Worm (Caenorhabditis elegans) whole organism, L4 larva: ENCODE results near the gene nhr-4.

ENCODE experiments used
- F10B5.3 ChIP-seq: sonication (generic microtip); optimal IDR thresholded peaks from 2 replicates; lab custom pipeline; 2016; ENCODE audit warnings: mild to moderate bottlenecking, missing genetic modification characterization, missing compliant biosample characterization
- F44E2.7 ChIP-seq: fragments of 200-800 bp; sonication (Bioruptor generic); IDR thresholded peaks from 2 replicates; pipeline ENCODE4 v2.1.2; 2022; ENCODE audit warnings: missing genetic modification characterization, missing compliant biosample characterization
- R02D3.7 ChIP-seq: fragments of 150-350 bp; sonication (generic microtip); optimal IDR thresholded peaks from 3 replicates; lab custom pipeline; 2014; ENCODE audit warnings: missing biosample characterization, missing genetic modification characterization
- T20F7.1 ChIP-seq: fragments of 200-800 bp; sonication (Bioruptor generic); optimal IDR thresholded peaks from 2 replicates; lab custom pipeline; 2018; ENCODE audit warnings: mild to moderate bottlenecking, missing genetic modification characterization, missing compliant biosample characterization
- Y105C5A.15 ChIP-seq: fragments of 200-800 bp; sonication (Bioruptor generic); IDR thresholded peaks from 2 replicates; pipeline ENCODE4 v1.3.6; 2022; ENCODE audit warnings: missing genetic modification characterization, missing compliant biosample characterization
- Y48G9A.11 ChIP-seq: fragments of 200-800 bp; sonication (Bioruptor generic); IDR thresholded peaks from 2 replicates; pipeline ENCODE4 v1.3.6; 2022; ENCODE audit warnings: missing genetic modification reagents, missing genetic modification characterization, missing compliant biosample characterization
- ZK546.5 ChIP-seq, 2 experiments: sonication (generic microtip); optimal IDR thresholded peaks; 2 replicates each; lab custom pipeline; 2017; ENCODE audit warnings: missing biosample characterization in 2 of 2, missing genetic modification characterization in 2 of 2
- aly-2 ChIP-seq: sonication (generic microtip); optimal IDR thresholded peaks from 2 replicates; lab custom pipeline; 2018; ENCODE audit warnings: missing biosample characterization, missing genetic modification characterization
- ama-1 ChIP-seq: fragments of 150-350 bp; optimal IDR thresholded peaks from 2 replicates; lab custom pipeline; 2014; ENCODE audit warnings: inconsistent platforms, mixed read lengths
- ceh-20 ChIP-seq: fragments of 200-800 bp; sonication (Bioruptor generic); IDR thresholded peaks from 2 replicates; pipeline ENCODE4 v1.3.6; 2022; ENCODE audit warnings: missing genetic modification reagents, missing genetic modification characterization, missing compliant biosample characterization
- ceh-28 ChIP-seq: fragments of 150-350 bp; optimal IDR thresholded peaks from 2 replicates; lab custom pipeline; 2014; ENCODE audit warnings: missing biosample characterization, missing genetic modification reagents, missing genetic modification characterization
- ceh-82 ChIP-seq: sonication (generic microtip); optimal IDR thresholded peaks from 2 replicates; lab custom pipeline; 2017; ENCODE audit warnings: missing biosample characterization, missing genetic modification characterization
- ces-1 ChIP-seq: fragments of 150-350 bp; sonication (generic microtip); optimal IDR thresholded peaks from 4 replicates; lab custom pipeline; 2014; ENCODE audit warnings: missing biosample characterization, missing genetic modification reagents, missing genetic modification characterization
- cey-2 ChIP-seq: sonication (generic microtip); optimal IDR thresholded peaks from 3 replicates; lab custom pipeline; 2017; ENCODE audit warnings: missing genetic modification characterization, mild to moderate bottlenecking, missing compliant biosample characterization, antibody characterized with exemption, borderline replicate concordance; ENCODE audit not compliant: insufficient read depth
- daf-12 ChIP-seq: fragments of 150-350 bp; optimal IDR thresholded peaks from 2 replicates; lab custom pipeline; 2014; ENCODE audit warnings: missing biosample characterization, missing genetic modification reagents, missing genetic modification characterization
- daf-19 ChIP-seq: fragments of 200-800 bp; sonication (Bioruptor generic); conservative IDR thresholded peaks from 2 replicates; pipeline ENCODE4 v1.3.6; 2022; ENCODE audit warnings: missing genetic modification characterization, missing compliant biosample characterization
- daf-8 ChIP-seq: fragments of 200-800 bp; sonication (Bioruptor generic); IDR thresholded peaks from 2 replicates; pipeline ENCODE4 v1.3.6; 2022; ENCODE audit warnings: missing genetic modification characterization, missing compliant biosample characterization
- duxl-1 ChIP-seq: sonication (generic microtip); optimal IDR thresholded peaks from 2 replicates; lab custom pipeline; 2016; ENCODE audit warnings: mild to moderate bottlenecking, missing genetic modification characterization, moderate library complexity, missing compliant biosample characterization; ENCODE audit not compliant: poor library complexity
- egl-43 ChIP-seq: fragments of 200-800 bp; sonication (Bioruptor generic); IDR thresholded peaks from 2 replicates; pipeline ENCODE4 v1.3.6; 2022; ENCODE audit warnings: missing genetic modification reagents, missing genetic modification characterization, missing compliant biosample characterization
- hlh-30 ChIP-seq: sonication (generic microtip); optimal IDR thresholded peaks from 2 replicates; lab custom pipeline; 2017; ENCODE audit warnings: antibody characterized with exemption, mild to moderate bottlenecking, missing genetic modification characterization, missing compliant biosample characterization; ENCODE audit not compliant: insufficient read depth
- lim-7 ChIP-seq: fragments of 200-800 bp; sonication (Bioruptor generic); IDR thresholded peaks from 2 replicates; pipeline ENCODE4 v1.3.6; 2022; ENCODE audit warnings: missing genetic modification characterization, missing compliant biosample characterization
- lin-13 ChIP-seq: fragments of 150-350 bp; optimal IDR thresholded peaks from 2 replicates; lab custom pipeline; 2014; ENCODE audit warnings: missing biosample characterization, missing genetic modification reagents, missing genetic modification characterization
- lin-15B ChIP-seq: fragments of 150-350 bp; sonication (generic microtip); optimal IDR thresholded peaks from 3 replicates; lab custom pipeline; 2014; ENCODE audit warnings: missing biosample characterization, missing genetic modification characterization
- lin-29 ChIP-seq: fragments of 200-800 bp; sonication (Bioruptor generic); IDR thresholded peaks from 2 replicates; pipeline ENCODE4 v1.3.6; 2022; ENCODE audit warnings: missing genetic modification reagents, missing genetic modification characterization, missing compliant biosample characterization
- lir-3 ChIP-seq: sonication (generic microtip); optimal IDR thresholded peaks from 2 replicates; lab custom pipeline; 2016; ENCODE audit warnings: mild to moderate bottlenecking, missing genetic modification characterization, missing compliant biosample characterization
- madf-5 ChIP-seq, 2 experiments: fragments of 200-800 bp; sonication (Bioruptor generic); IDR thresholded peaks; 2 replicates each; pipeline ENCODE4 v1.3.6; 2022; ENCODE audit warnings: missing compliant biosample characterization in 2 of 2, missing genetic modification characterization in 2 of 2
- mxl-3 ChIP-seq: fragments of 200-800 bp; sonication (Bioruptor generic); optimal IDR thresholded peaks from 2 replicates; lab custom pipeline; 2018; ENCODE audit warnings: mild to moderate bottlenecking, missing genetic modification characterization, missing compliant biosample characterization
- nhr-11 ChIP-seq: fragments of 150-350 bp; optimal IDR thresholded peaks from 2 replicates; lab custom pipeline; 2014; ENCODE audit warnings: missing biosample characterization, missing genetic modification characterization
- nhr-41 ChIP-seq: fragments of 200-800 bp; sonication (Bioruptor generic); IDR thresholded peaks from 2 replicates; pipeline ENCODE4 v1.3.6; 2022; ENCODE audit warnings: missing genetic modification reagents, missing genetic modification characterization, missing compliant biosample characterization
- nhr-48 ChIP-seq: sonication (generic microtip); optimal IDR thresholded peaks from 2 replicates; lab custom pipeline; 2016; ENCODE audit warnings: mild to moderate bottlenecking, missing genetic modification characterization, missing compliant biosample characterization
- nhr-6 ChIP-seq: fragments of 150-350 bp; optimal IDR thresholded peaks from 2 replicates; lab custom pipeline; 2014; ENCODE audit warnings: missing biosample characterization, missing genetic modification characterization
- sdz-12 ChIP-seq: fragments of 200-800 bp; sonication (Bioruptor generic); optimal IDR thresholded peaks from 2 replicates; lab custom pipeline; 2018; ENCODE audit warnings: mild to moderate bottlenecking, missing genetic modification characterization, missing compliant biosample characterization
- snpc-4 ChIP-seq: fragments of 150-350 bp; optimal IDR thresholded peaks from 2 replicates; lab custom pipeline; 2014; ENCODE audit warnings: missing biosample characterization, missing genetic modification characterization
- spr-3 ChIP-seq: fragments of 200-800 bp; sonication (Bioruptor generic); optimal IDR thresholded peaks from 2 replicates; lab custom pipeline; 2018; ENCODE audit warnings: mild to moderate bottlenecking, missing genetic modification characterization, missing compliant biosample characterization
- tag-97 ChIP-seq: fragments of 200-800 bp; sonication (Bioruptor generic); IDR thresholded peaks from 2 replicates; pipeline ENCODE4 v1.3.6; 2022; ENCODE audit warnings: missing genetic modification characterization, missing compliant biosample characterization
- ztf-7 ChIP-seq: fragments of 150-350 bp; optimal IDR thresholded peaks from 2 replicates; lab custom pipeline; 2014; ENCODE audit warnings: missing biosample characterization, missing genetic modification characterization

nhr-4 gene

DNA sequence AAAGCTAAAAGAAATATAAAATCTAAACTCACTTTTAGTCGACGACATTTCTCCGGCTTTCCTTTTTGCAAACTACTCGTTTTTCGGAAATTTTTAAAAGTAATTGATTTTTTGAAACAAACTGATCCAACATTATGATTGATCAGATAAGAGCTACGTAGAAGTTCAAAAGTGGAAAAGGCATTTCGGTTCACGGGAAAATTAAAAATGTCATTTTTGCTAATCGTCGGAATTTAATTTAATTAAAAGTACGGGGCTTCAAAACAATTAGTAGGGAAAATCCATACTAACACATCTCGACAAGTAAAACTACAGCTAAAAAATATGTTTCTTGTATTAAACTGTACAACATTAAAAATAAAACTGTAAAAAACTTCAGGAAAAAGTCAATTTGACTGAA is 29.5 kb upstream of the nhr-4 start, which contains the start of gene K07F5.8:
Gene K07F5.8 (minus strand): TSS at position 101 of the 400 bp plus-strand sequence.
- TF ChIP-seq F10B5.3 (no peak), ceh-82 (tag; lab: Kevin White, UChicago) (no peak), nhr-41 (GFP tag; lab: Robert Waterston, UW) (no peak)
- TF ChIP-seq, all 104 proteins: peak for 0

DNA sequence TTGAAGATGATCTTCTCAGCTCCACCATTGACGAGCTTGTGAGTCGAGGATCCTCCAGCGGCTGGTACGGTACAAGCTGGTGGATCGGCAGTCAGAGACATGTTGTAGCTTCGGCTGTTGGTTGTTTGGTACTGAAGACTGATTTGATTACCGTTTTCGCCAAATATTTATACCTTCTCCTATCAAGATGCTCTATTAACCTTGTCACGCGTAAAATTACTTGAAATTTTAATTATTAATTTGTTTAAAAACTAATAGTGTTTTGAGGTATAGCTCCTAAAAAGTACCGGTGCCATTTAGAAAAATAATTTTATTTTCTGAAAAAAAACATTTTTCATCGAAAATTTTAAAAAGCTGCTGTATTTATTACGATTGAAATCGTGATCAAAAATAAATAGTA is 28.2 kb upstream of the nhr-4 start, which contains the start of gene ssp-10:
Gene ssp-10 (minus strand): TSS at position 101 of the 400 bp plus-strand sequence.
- no peak for TF ChIP-seq lim-7 (GFP tag; lab: Robert Waterston, UW)
- TF ChIP-seq lin-29 (GFP tag; lab: Robert Waterston, UW) = no peak
- TF ChIP-seq egl-43 (GFP tag; lab: Robert Waterston, UW) = no peak
- no peak for TF ChIP-seq nhr-6 (tag; lab: Kevin White, UChicago)
- TF ChIP-seq duxl-1 (tag; lab: Kevin White, UChicago) = no peak
- no peak for TF ChIP-seq aly-2
- TF ChIP-seq R02D3.7 = no peak
- no peak for TF ChIP-seq mxl-3 (GFP tag; lab: Kevin White, UChicago)
- TF ChIP-seq daf-12 (tag; lab: Kevin White, UChicago) = no peak
- TF ChIP-seq sdz-12 (GFP tag; lab: Kevin White, UChicago) = no peak
- no peak for TF ChIP-seq lin-15B
- no peak for TF ChIP-seq Y105C5A.15 (GFP tag; lab: Robert Waterston, UW)
- no peak for TF ChIP-seq T20F7.1 (GFP tag; lab: Kevin White, UChicago)
- TF ChIP-seq ceh-20 (GFP tag; lab: Robert Waterston, UW) = no peak
- TF ChIP-seq madf-5 (GFP tag; IDR thresholded peaks at IDR 0.05; lab: Robert Waterston, UW) = no peak
- no peak for TF ChIP-seq F44E2.7 (GFP tag; lab: Robert Waterston, UW)
- no peak for TF ChIP-seq nhr-11
- no peak for TF ChIP-seq ceh-28 (tag; lab: Kevin White, UChicago)
- TF ChIP-seq ama-1 (lab: Kevin White, UChicago) = no peak
- no peak for TF ChIP-seq cey-2 (tag; lab: Kevin White, UChicago)

DNA sequence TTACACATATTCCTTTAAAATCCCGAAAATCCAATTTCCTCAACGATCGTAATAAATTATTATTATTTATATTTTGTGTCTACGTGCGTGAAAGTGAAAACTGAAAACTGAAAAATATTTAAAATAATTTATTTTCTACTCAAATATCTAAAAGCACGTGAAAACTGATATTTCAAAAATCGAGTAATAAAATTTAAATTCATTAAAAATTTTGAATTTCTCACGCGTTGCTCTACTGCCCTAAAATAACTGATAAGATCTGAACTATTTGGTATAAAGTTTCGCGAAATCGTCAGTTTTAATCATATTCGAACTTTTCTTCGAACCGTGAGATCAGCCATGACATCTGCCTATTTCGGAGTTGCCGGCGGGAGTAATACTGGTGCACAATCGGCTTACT is 26.9 kb upstream of the nhr-4 start, which contains the start of gene ssq-1:
Gene ssq-1 (plus strand): TSS at position 301 of the 400 bp plus-strand sequence.
- TF ChIP-seq hlh-30 (tag; lab: Kevin White, UChicago) (no peak), ztf-7 (tag; lab: Kevin White, UChicago) (no peak), daf-8 (GFP tag; lab: Robert Waterston, UW) (no peak), ZK546.5 (tag; optimal IDR thresholded peaks at IDR 0.05; lab: Kevin White, UChicago) (no peak), tag-97 (GFP tag; lab: Robert Waterston, UW) (no peak), daf-19 (GFP tag; lab: Robert Waterston, UW) (no peak), lin-13 (no peak), aly-2 (no peak), ceh-28 (tag; lab: Kevin White, UChicago) (no peak), lir-3 (tag; lab: Kevin White, UChicago) (no peak), spr-3 (GFP tag; lab: Kevin White, UChicago) (no peak), lim-7 (GFP tag; lab: Robert Waterston, UW) (no peak), snpc-4 (tag; lab: Kevin White, UChicago) (no peak), nhr-48 (tag; lab: Kevin White, UChicago) (no peak), T20F7.1 (GFP tag; lab: Kevin White, UChicago) (no peak), Y48G9A.11 (GFP tag; lab: Robert Waterston, UW) (no peak), ces-1 (GFP tag; lab: Kevin White, UChicago) (no peak)
- TF ChIP-seq, all 104 proteins: peak for 0
